Fruit fly (Drosophila melanogaster): ENCODE measurements around the gene RpL9.
A peak's percentile ranks its signal among the peaks of the same experiment; 100 is the strongest.

RpL9 gene

dm6 chr2L:11014671-11015070 is 10.7 kb upstream of the RpL9 start (continued):
- TF ChIP-seq CG34406 (GFP tag; optimal IDR thresholded peaks at IDR 0.05) = peak; percentile 48
- peak; percentile 20 for TF ChIP-seq CG3919 (GFP tag; optimal IDR thresholded peaks at IDR 0.05)
- TF ChIP-seq pdm3 (GFP tag; optimal IDR thresholded peaks at IDR 0.05) = no peak
- no peak for TF ChIP-seq CG1621 (tag; optimal IDR thresholded peaks at IDR 0.05)
- TF ChIP-seq CG16779 (tag; optimal IDR thresholded peaks at IDR 0.05) = no peak
- peak; percentile 49 for TF ChIP-seq OdsH (GFP tag; optimal IDR thresholded peaks at IDR 0.05)
- TF ChIP-seq Eip93F (GFP tag; optimal IDR thresholded peaks at IDR 0.05) = no peak
- no peak for TF ChIP-seq Gug (GFP tag; IDR thresholded peaks at IDR 0.05)
- no peak for TF ChIP-seq cyc (GFP tag; optimal IDR thresholded peaks at IDR 0.05)
- TF ChIP-seq salr (GFP tag; optimal IDR thresholded peaks at IDR 0.05) = no peak
- TF ChIP-seq svp (GFP tag) = no peak
- peak; percentile 39 for TF ChIP-seq CG3032 (tag; optimal IDR thresholded peaks at IDR 0.05)
- TF ChIP-seq CG6792 (GFP tag; optimal IDR thresholded peaks at IDR 0.05) = peak; percentile 40
- no peak for TF ChIP-seq fkh (GFP tag; optimal IDR thresholded peaks at IDR 0.05)
- TF ChIP-seq CG11902 (GFP tag; optimal IDR thresholded peaks at IDR 0.05) = no peak
- peak; percentile 37 to 42 for TF ChIP-seq ss (GFP tag; optimal IDR thresholded peaks at IDR 0.05)
- no peak for TF ChIP-seq CG7368 (GFP tag; optimal IDR thresholded peaks at IDR 0.05)
- TF ChIP-seq Hr4 (GFP tag; optimal IDR thresholded peaks at IDR 0.05) = peak; percentile 51
- TF ChIP-seq eg (GFP tag; IDR thresholded peaks at IDR 0.05) = no peak
- TF ChIP-seq CG11294 (GFP tag; IDR thresholded peaks at IDR 0.05) = no peak
- peak; percentile 69 for TF ChIP-seq CG6808 (GFP tag; optimal IDR thresholded peaks at IDR 0.05)
- peak; percentile 62 for TF ChIP-seq esn (GFP tag; optimal IDR thresholded peaks at IDR 0.05)
- peak; percentile 24 for TF ChIP-seq topi (GFP tag; optimal IDR thresholded peaks at IDR 0.05)
- no peak for TF ChIP-seq Hr39 (GFP tag; optimal IDR thresholded peaks at IDR 0.05)
- TF ChIP-seq Sox15 (GFP tag; optimal IDR thresholded peaks at IDR 0.05) = no peak
- no peak for TF ChIP-seq CG11762 (GFP tag; optimal IDR thresholded peaks at IDR 0.05; ENCODE audit: insufficient read depth)
- TF ChIP-seq net (GFP tag; optimal IDR thresholded peaks at IDR 0.05) = no peak
- TF ChIP-seq fd59A (GFP tag; optimal IDR thresholded peaks at IDR 0.05) = peak; percentile 21
- TF ChIP-seq CG8119 (GFP tag; IDR thresholded peaks at IDR 0.05) = peak; percentile 64; the same call in 2 of the 3 replicates
- no peak for TF ChIP-seq CG6276 (GFP tag; optimal IDR thresholded peaks at IDR 0.05)
- no peak for TF ChIP-seq CG31627 (GFP tag; optimal IDR thresholded peaks at IDR 0.05)
- TF ChIP-seq CG32006 (GFP tag; optimal IDR thresholded peaks at IDR 0.05) = peak; percentile 75
- TF ChIP-seq Hr38 (GFP tag; optimal IDR thresholded peaks at IDR 0.05) = no peak
- TF ChIP-seq vri (GFP tag; optimal IDR thresholded peaks at IDR 0.05) = no peak

dm6 chr2L:11014018-11014611 is 10.1 kb upstream of the RpL9 start:
- TF ChIP-seq CG6854 (GFP tag; optimal IDR thresholded peaks at IDR 0.05) = no peak
- no peak for TF ChIP-seq CG11294 (GFP tag; IDR thresholded peaks at IDR 0.05)
- TF ChIP-seq pdm3 (GFP tag; optimal IDR thresholded peaks at IDR 0.05) = no peak
- TF ChIP-seq Sox15 (GFP tag; optimal IDR thresholded peaks at IDR 0.05) = no peak
- no peak for TF ChIP-seq CG10631 (GFP tag; optimal IDR thresholded peaks at IDR 0.05)
- no peak for TF ChIP-seq vri (GFP tag; optimal IDR thresholded peaks at IDR 0.05)
- no peak for TF ChIP-seq topi (GFP tag; optimal IDR thresholded peaks at IDR 0.05)
- TF ChIP-seq cyc (GFP tag; optimal IDR thresholded peaks at IDR 0.05) = no peak
- TF ChIP-seq Eip93F (GFP tag; optimal IDR thresholded peaks at IDR 0.05) = no peak
- TF ChIP-seq Sox14 (GFP tag; optimal IDR thresholded peaks at IDR 0.05) = no peak
- TF ChIP-seq Gug (GFP tag; IDR thresholded peaks at IDR 0.05) = no peak
- no peak for TF ChIP-seq lz (GFP tag; optimal IDR thresholded peaks at IDR 0.05)
- no peak for TF ChIP-seq acj6 (GFP tag; optimal IDR thresholded peaks at IDR 0.05)
- no peak for TF ChIP-seq CG8119 (GFP tag; IDR thresholded peaks at IDR 0.05)
- TF ChIP-seq Lpt (GFP tag; optimal IDR thresholded peaks at IDR 0.05) = no peak
- no peak for TF ChIP-seq fkh (GFP tag; optimal IDR thresholded peaks at IDR 0.05)
- no peak for TF ChIP-seq CG16779 (tag; optimal IDR thresholded peaks at IDR 0.05)
- TF ChIP-seq dsx (GFP tag; optimal IDR thresholded peaks at IDR 0.05; ENCODE audit: poor library complexity, severe bottlenecking) = no peak
- no peak for TF ChIP-seq CG34406 (GFP tag; optimal IDR thresholded peaks at IDR 0.05)
- no peak for TF ChIP-seq CG9139 (GFP tag; optimal IDR thresholded peaks at IDR 0.05)
